Fruit fly (Drosophila melanogaster) ovary, adult (tissue): ENCODE measurements around the gene VhaAC39-2.

Experiments used
- CG17801 ChIP-seq: fragments of 200-800 bp; optimal IDR thresholded peaks from 2 replicates; lab custom pipeline; 2019; ENCODE audit warnings: missing biosample characterization, mild to moderate bottlenecking, missing genetic modification characterization, moderate library complexity; ENCODE audit not compliant: partially characterized antibody

Gene VhaAC39-2

DNA sequence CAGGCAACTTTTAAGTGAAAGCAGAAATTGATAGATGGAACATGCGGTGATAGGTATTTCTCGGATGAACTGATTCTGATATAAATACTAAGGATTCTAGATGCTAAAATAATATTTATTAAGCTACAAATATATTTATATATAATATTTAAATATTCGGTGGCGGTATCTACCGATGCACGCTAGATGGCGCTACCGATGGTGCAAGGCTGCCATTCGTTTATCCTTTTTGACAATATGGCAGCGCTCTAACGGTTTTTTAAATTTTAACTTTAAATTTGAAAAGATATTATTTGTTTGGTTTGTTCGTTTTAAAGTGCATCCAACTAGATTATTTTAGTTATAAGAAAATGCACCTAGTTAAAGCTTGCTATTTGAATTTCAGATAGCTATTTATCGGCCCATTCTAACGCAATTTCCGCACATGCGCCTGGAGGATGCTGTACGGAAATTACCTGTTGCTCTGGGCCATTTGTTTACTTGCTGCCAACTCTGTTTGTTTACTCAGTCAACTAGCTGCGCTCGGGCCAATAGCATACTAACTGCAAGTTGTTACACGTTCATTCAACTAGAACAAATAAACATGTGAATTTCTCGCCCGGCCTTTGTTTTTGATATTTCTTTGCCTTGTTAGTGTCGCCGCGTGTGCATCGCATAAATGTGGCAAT, at the start of gene VhaAC39-2:
VhaAC39-2 (minus strand) TSS at position 28 of the 668 bp plus-strand sequence.
- TF ChIP-seq CG17801, result no peak

DNA sequence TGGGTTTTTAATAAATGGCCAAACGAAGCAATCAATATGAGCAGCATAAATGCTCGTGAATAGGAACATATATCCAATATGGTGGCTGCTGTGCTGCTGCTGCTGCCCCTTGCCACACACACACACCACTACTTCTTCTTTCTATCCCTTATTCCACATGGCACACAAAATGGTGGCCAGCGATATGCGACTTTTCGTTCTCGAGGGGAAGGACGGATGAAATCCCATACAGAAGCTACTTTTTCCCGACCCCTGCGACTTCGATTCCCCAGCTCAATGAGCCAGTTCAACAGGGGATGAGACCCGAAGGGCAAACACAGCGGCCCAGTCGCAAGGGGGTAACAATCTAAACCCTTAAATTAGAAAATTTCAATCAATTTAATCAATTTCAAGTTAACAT, 48.1 kb upstream of the VhaAC39-2 start:
- no peak for TF ChIP-seq CG17801

DNA sequence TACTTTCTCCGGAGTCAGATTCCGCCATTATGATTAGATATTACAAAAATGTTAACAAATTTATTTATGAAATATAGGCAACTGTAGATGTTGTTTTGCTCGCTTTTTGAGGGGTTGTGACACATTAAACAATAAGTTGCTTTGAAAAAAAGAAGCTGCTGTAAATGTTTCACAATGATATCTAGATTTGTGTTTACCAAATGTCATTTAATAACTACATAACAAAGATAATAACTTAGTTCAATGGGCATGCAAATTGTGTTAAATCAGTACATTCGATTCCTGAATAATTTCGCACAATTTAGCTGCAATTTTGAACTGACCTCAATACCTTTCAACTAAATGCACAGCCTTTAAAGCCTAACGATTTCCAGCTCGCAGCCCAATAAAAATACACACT, 44.8 kb upstream of the VhaAC39-2 start, which contains the start of gene fzo:
fzo (minus strand) TSS at position 101 of the 400 bp plus-strand sequence.
- no peak for TF ChIP-seq CG17801

dm6 chr3R:23201122-23201521, 42.0 kb upstream of the VhaAC39-2 start:
- TF ChIP-seq CG17801, result peak; percentile 60

DNA sequence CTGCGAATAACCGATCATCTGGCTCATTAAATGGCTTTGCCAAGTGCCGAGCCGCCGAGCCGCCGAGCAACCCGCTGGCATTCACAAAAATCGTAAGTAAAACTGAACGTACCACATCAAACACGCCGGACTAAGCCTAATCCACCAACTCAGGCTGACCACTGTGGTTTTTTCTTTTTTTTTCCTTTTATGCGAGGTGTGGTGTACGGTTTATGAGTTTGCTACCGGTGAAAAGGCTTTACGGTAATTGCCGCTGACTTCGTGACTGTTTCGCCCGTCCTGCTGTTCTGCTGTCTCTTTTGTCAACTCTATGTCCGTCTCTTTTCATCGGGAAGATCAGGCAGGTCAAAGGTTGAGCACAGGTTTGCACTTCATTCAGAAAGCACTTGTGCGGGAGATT, 36.6 kb upstream of the VhaAC39-2 start:
- no peak for TF ChIP-seq CG17801

dm6 chr3R:23193400-23193799, 34.3 kb upstream of the VhaAC39-2 start:
- TF ChIP-seq CG17801, result no peak

DNA sequence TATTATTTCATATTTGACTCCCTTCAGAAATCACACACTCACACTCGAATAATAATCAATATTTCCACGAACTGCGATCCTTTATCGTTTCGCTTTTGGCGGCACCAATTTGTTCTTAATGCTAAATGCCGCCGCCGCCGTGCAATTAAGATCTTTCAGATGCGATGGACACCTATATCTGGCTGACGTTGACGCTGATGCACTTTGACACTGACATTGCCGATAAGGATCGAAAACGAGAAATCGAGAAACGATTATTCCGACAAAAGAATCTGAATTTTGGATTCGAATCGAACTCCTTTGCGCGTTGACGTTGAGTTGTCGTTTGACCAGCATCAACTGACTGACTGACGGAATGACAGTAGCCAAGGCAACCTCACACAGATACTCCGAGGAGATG, 33.9 kb upstream of the VhaAC39-2 start:
- no peak for TF ChIP-seq CG17801

- TF ChIP-seq CG17801, result peak; percentile 37
Observed at dm6 chr3R:23191108-23191771, 32.1 kb upstream of the VhaAC39-2 start.

dm6 chr3R:23189958-23190900, 31.1 kb upstream of the VhaAC39-2 start:
- TF ChIP-seq CG17801, result peak; percentile 94

dm6 chr3R:23189143-23189957, 30.2 kb upstream of the VhaAC39-2 start:
- no peak for TF ChIP-seq CG17801

DNA sequence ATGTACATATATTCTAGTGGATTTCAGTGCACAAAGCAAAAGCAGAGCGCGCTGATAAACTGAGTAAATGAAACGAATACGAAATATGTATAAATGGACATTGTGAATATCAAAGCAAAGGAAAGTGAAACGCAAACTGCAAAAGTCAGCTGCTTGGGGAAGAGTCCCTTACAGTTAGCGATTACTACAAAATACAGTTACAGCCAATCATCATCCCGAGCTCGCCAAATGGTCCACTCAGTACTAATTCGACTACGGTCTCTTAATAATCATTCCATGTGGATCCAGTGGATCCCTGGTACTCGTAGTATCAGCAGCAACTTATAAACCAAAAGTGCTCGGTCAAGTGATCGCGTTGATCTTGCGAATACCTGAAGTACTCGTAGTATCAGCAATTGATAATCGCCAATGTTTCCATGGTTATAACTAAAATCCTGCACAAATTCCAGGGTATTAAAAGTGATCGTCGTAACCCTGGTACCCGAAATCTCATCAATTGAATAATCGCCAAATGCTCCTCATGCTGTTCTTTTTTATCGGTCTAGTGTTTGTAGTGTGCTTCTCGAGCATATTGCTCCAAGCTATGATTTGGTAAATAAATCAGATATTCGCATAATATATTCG, 22.7 kb upstream of the VhaAC39-2 start:
- no peak for TF ChIP-seq CG17801

DNA sequence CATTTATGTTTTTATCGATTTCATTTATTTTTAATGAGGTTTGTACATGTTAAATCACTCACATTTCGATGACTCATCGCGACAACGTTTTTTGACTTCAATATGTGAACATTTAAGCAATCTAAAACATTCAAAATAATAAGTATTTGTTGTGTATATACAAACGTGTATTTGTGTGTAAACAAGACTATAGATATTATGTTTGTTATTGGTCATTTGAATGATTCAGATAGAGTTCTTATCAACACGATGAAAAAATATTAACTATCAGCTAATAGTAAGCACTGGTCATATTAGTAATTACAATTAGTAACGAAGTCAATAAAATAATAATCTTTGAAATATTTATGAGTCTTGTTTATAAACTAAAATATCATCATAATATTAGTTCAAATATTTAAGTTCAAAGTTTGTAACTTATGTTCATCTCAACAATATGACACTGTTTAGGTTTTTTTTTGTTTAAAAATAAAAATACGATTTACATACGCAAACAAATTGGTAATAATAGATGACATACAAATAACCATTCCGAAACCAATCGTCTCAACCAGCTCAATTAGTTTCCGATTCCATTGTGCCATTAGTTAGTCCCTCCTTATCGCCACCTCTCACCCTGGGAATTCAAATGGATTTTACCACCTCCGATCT, 22.0 kb upstream of the VhaAC39-2 start:
- no peak for TF ChIP-seq CG17801

DNA sequence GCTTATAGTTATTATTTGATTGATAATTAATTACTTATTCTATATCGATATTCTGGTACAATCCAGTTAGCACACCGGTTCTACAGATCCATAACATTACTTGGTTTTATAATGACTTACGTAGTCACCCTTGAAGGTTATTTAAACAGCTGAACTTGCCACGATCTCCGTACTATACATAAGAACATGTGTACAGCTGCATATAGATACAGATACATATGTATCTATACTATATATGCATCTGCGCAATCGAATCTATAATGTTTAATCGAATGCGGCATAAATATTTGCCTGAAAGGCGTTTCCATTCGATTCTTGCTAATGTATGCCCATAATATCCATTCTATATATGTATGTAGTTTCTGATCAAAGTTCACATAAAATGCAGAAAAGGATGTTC, 20.2 kb upstream of the VhaAC39-2 start:
- TF ChIP-seq CG17801, result no peak

DNA sequence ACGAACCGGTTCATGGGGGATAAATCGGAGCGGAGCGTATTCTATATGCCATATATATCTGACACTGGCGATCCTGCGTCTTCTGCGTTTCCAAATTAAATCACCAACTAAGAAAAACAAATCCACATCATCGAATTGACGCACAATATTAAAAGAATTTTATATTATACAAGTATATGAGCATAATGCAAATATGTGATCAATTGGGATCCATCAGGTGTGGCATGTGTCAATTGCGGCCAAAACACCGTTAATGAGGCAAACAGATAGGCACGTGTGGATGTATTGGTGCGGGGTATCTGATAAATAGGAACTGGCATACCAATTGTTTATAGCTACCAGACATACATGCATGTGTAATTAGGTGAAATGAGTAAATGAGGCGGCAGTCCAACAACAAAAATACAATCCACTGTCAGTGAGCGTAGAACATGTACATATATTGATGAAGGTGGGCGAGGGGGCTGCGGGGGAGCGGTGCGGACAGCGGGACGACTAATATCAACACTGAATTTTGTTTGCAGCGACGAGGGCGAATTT, 19.0 kb upstream of the VhaAC39-2 start:
- TF ChIP-seq CG17801, result no peak

DNA sequence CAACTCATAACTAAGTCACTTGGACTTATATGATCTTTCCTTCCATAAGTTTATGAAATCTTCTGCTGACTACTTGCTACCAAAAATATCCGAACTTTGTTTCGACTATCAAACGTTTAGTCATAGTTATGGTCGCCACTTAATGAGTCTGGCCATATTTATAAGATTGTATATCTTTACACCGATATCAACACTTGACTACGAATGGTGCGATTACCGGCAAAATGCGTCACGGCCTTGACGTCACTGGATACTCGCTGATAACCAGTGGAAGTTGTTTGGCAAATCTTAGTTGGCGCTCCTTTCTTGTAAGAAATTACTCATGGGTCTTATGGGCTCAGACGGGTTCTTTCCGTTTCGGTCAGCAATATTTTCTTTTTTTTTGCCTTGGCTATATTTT, 18.3 kb upstream of the VhaAC39-2 start:
- no peak for TF ChIP-seq CG17801
